Worm (Caenorhabditis elegans): ENCODE results near the gene tkr-3.
"Not testable (repeated sequence)": the region's sequence is repeated elsewhere in the genome, so short reads cannot be mapped to it uniquely, and the experiment has no call there.

Gene tkr-3

DNA sequence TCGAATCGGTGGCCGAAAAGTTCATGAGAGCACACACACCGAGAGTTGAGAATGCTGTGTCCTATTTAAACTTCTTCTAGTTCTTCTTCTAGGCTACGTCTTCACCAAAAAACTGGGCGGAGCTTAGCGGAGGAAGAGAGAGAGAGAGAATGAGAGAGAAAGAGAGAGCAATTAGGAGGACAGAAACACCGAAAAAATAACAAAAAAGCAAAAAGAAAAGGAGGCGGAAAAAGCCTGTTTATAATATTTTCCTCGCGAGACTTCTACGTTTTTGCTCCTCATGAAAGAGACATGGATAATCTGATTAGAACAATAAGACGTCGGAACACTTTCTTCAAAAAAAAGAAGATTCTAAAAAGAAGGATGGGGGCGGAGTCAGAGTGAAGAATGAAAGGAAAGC is at the start of gene tkr-3:
Gene tkr-3 (minus strand): TSS at position 101 of the 400 bp plus-strand sequence.
- TF ChIP-seq hlh-1 (tag; optimal IDR thresholded peaks at IDR 0.05) (no peak), pha-4 (tag; optimal IDR thresholded peaks at IDR 0.05) (no peak), mab-5 (tag; optimal IDR thresholded peaks at IDR 0.05) (no peak), mls-2 (tag; optimal IDR thresholded peaks at IDR 0.05) (no peak), ces-1 (GFP tag; optimal IDR thresholded peaks at IDR 0.05) (peak; percentile 21)

ce11 chrIV:5169335-5169734 is 47.4 kb upstream of the tkr-3 start:
- peak; percentile 85 for TF ChIP-seq hlh-1 (tag; optimal IDR thresholded peaks at IDR 0.05)
- TF ChIP-seq unc-120 (tag; optimal IDR thresholded peaks at IDR 0.05; ENCODE audit: poor library complexity, severe bottlenecking) = peak; percentile 75
- no peak for TF ChIP-seq nhr-76 (tag; optimal IDR thresholded peaks at IDR 0.05)
- no peak for TF ChIP-seq mls-2 (tag; optimal IDR thresholded peaks at IDR 0.05)
- peak; percentile 68 for TF ChIP-seq ceh-39 (tag; optimal IDR thresholded peaks at IDR 0.05)
- TF ChIP-seq nhr-2 (tag; optimal IDR thresholded peaks at IDR 0.05) = peak; percentile 59
- TF ChIP-seq unc-62 (GFP tag; optimal IDR thresholded peaks at IDR 0.05) = peak; percentile 59

ce11 chrIV:5166030-5166429 is 44.1 kb upstream of the tkr-3 start, which contains the start of gene ptp-5.1:
Gene ptp-5.1 (plus strand): TSS chrIV:5166330.
- TF ChIP-seq sem-2 (GFP tag; optimal IDR thresholded peaks at IDR 0.05) (no peak), blmp-1 (tag; optimal IDR thresholded peaks at IDR 0.05) (no peak), mls-2 (tag; optimal IDR thresholded peaks at IDR 0.05) (no peak), nhr-12 (tag; optimal IDR thresholded peaks at IDR 0.05) (no peak), hlh-1 (tag; optimal IDR thresholded peaks at IDR 0.05) (no peak)

ce11 chrIV:5165626-5166025 is 43.7 kb upstream of the tkr-3 start, which contains the start of gene nspd-6:
Gene nspd-6 (minus strand): TSS chrIV:5165726.
- not testable (repeated sequence) for TF ChIP-seq hlh-1, nhr-76, lin-13 (tag; optimal IDR thresholded peaks at IDR 0.05)

DNA sequence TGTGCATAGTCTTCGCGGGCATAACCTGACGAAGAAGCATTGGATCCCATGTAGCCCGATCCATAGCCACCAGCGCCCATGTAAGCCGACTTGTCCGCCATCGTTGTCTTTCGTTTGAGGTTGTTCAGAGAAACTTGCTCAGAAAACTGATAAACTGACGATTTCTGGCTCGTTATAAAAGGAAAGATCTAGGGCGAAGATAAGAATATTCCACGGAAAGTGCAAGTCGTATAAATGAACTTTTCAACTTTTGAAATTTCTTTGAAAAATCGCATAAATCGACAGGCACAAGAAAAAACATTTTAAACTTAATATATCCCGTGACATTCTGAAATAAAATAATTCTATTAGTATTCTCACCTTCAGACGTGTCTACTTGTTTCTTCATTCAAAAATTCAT is 41.0 kb upstream of the tkr-3 start, which contains the start of the genes nspd-3 and C24D10.2:
Gene nspd-3 (minus strand): TSS at position 101 of the 400 bp plus-strand sequence.
Gene C24D10.2 (plus strand): TSS at position 399 of the 400 bp plus-strand sequence.
- not testable (repeated sequence) for TF ChIP-seq mls-2, nhr-2, pha-4 (tag; optimal IDR thresholded peaks at IDR 0.05)

DNA sequence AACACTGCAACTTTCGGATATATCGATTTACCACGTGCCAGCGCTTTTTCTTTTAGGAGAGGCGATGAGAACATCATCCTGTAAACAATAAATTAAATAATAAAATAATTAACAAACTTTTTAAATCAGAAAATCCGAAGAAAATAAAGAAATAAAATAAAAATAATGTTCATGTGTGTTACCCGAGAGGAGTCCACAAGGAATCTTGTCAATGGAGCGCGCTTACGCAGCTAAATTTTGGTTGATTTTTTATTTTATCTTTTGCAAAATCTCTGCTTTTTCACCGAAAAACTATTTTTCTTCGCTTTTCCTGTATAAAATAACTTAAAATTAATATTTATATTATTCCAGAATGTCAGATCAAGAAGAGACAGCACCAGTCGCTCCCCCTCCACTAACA is 38.3 kb upstream of the tkr-3 start, which contains the start of the genes C24D10.6 and C24D10.4:
Gene C24D10.6 (minus strand): TSS at position 78 of the 400 bp plus-strand sequence.
Gene C24D10.4 (plus strand): TSS at position 352 of the 400 bp plus-strand sequence.
- TF ChIP-seq zip-8 (tag; optimal IDR thresholded peaks at IDR 0.05) (no peak), nhr-12 (tag; optimal IDR thresholded peaks at IDR 0.05) (no peak), lsy-2 (tag; optimal IDR thresholded peaks at IDR 0.05) (no peak), elt-1 (tag; optimal IDR thresholded peaks at IDR 0.05; ENCODE audit: borderline replicate concordance, insufficient read depth) (peak; percentile 37), drap-1 (GFP tag; optimal IDR thresholded peaks at IDR 0.05) (no peak), ces-1 (GFP tag; optimal IDR thresholded peaks at IDR 0.05) (peak; percentile 22), sptf-1 (tag; optimal IDR thresholded peaks at IDR 0.05) (no peak)

DNA sequence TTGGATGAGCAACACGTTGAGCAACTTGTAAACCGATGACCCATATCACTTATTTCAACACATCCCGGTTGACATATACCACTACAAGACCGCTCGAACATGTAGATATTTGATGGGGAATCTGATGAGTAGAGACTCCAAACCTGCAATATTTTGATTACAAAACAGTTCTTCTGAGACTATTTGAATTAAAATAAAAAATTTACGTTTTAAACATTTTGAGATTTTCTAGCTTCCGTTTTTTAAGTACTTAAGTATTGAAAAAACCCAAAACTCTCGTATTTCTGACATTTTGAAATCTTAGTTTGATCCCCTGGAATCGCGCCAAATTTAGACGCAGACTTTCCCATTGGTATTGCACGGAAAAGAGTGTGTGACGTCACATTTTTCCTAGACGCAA is 35.3 kb upstream of the tkr-3 start, which contains the start of gene C24D10.49:
Gene C24D10.49 (minus strand): TSS at position 101 of the 400 bp plus-strand sequence.
- TF ChIP-seq unc-39 (tag; optimal IDR thresholded peaks at IDR 0.05) (no peak), zip-8 (tag; optimal IDR thresholded peaks at IDR 0.05) (peak; percentile 58)

DNA sequence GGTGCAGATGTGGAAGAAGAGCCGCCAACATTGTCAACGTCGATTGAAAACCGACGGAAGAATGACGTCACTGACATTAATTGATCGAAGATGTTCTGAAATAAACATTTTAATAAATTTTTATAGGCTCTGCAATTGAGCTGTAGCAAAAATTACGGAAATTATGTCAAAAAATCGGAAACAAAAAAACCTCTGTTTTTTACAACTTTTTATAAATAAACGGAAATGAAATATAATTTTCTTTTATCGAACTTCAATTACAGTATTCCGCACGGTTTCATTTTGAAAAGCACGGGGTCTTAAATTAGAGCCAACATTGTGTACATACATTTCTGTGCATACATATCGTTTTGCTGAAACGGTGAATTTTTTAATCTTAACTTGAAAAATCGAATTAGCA is 30.5 kb upstream of the tkr-3 start, which contains the start of gene soc-2:
Gene soc-2 (minus strand): TSS at position 101 of the 400 bp plus-strand sequence.
- TF ChIP-seq lin-32 (GFP tag; optimal IDR thresholded peaks at IDR 0.05) = no peak
- TF ChIP-seq tbx-8 (GFP tag; optimal IDR thresholded peaks at IDR 0.05) = no peak
- no peak for TF ChIP-seq lsy-2 (tag; optimal IDR thresholded peaks at IDR 0.05)
- no peak for TF ChIP-seq zip-8 (tag; optimal IDR thresholded peaks at IDR 0.05)
- no peak for TF ChIP-seq unc-39 (tag; optimal IDR thresholded peaks at IDR 0.05)
- no peak for TF ChIP-seq mep-1 (tag; optimal IDR thresholded peaks at IDR 0.05)
- TF ChIP-seq nhr-28 (tag; optimal IDR thresholded peaks at IDR 0.05) = no peak
